Worm (Caenorhabditis elegans) whole organism, early embryonic: ENCODE results near the gene rpi-2.
A peak's percentile ranks its signal among the peaks of the same experiment; 100 is the strongest.

Experiments
- B0310.2 ChIP-seq: sonication (generic microtip); optimal IDR thresholded peaks from 2 replicates; lab custom pipeline; 2016; ENCODE audit warnings: mild to moderate bottlenecking, missing genetic modification characterization, missing compliant biosample characterization
- F13C5.2 ChIP-seq: sonication (generic microtip); optimal IDR thresholded peaks from 2 replicates; lab custom pipeline; 2017; ENCODE audit warnings: mild to moderate bottlenecking, missing genetic modification characterization, inconsistent platforms, missing compliant biosample characterization
- aly-1 ChIP-seq: sonication (generic microtip); optimal IDR thresholded peaks from 2 replicates; lab custom pipeline; 2016; ENCODE audit warnings: missing genetic modification characterization, missing compliant biosample characterization
- ama-1 ChIP-seq: fragments of 150-350 bp; optimal IDR thresholded peaks from 2 replicates; lab custom pipeline; 2014
- ceh-13 ChIP-seq: fragments of 200-800 bp; sonication (Bioruptor generic); optimal IDR thresholded peaks from 2 replicates; lab custom pipeline; 2018; ENCODE audit warnings: mild to moderate bottlenecking, missing genetic modification characterization, missing compliant biosample characterization
- ceh-36 ChIP-seq: sonication (generic microtip); optimal IDR thresholded peaks from 2 replicates; lab custom pipeline; 2016; ENCODE audit warnings: missing genetic modification characterization, inconsistent platforms, missing compliant biosample characterization
- ets-7 ChIP-seq: sonication (generic microtip); optimal IDR thresholded peaks from 2 replicates; lab custom pipeline; 2016; ENCODE audit warnings: missing genotype, missing genetic modification characterization, missing compliant biosample characterization
- flt-1 ChIP-seq: fragments of 200-800 bp; sonication (Bioruptor generic); IDR thresholded peaks from 2 replicates; pipeline ENCODE4 v1.3.6; 2022; ENCODE audit warnings: missing genetic modification characterization, missing compliant biosample characterization
- hmbx-1 ChIP-seq: sonication (generic microtip); optimal IDR thresholded peaks from 2 replicates; lab custom pipeline; 2016; ENCODE audit warnings: mild to moderate bottlenecking, missing genetic modification characterization, missing compliant biosample characterization
- hmg-4 ChIP-seq: fragments of 200-800 bp; sonication (Bioruptor generic); optimal IDR thresholded peaks from 2 replicates; lab custom pipeline; 2018; ENCODE audit warnings: mild to moderate bottlenecking, missing genetic modification characterization, missing compliant biosample characterization
- hnd-1 ChIP-seq: sonication (generic microtip); optimal IDR thresholded peaks from 2 replicates; lab custom pipeline; 2016; ENCODE audit warnings: missing genetic modification characterization, missing compliant biosample characterization
- pes-1 ChIP-seq: fragments of 200-800 bp; sonication (Bioruptor generic); IDR thresholded peaks from 2 replicates; pipeline ENCODE4 v1.3.6; 2022; ENCODE audit warnings: missing genetic modification reagents, missing genetic modification characterization, missing compliant biosample characterization
- scrt-1 ChIP-seq: fragments of 200-800 bp; sonication (Bioruptor generic); IDR thresholded peaks from 2 replicates; pipeline ENCODE4 v1.3.6; 2022; ENCODE audit warnings: missing genetic modification characterization, missing compliant biosample characterization
- sea-1 ChIP-seq: fragments of 200-800 bp; sonication (Bioruptor generic); conservative IDR thresholded peaks from 2 replicates; pipeline ENCODE4 v1.3.6; 2022; ENCODE audit warnings: missing genetic modification characterization, missing compliant biosample characterization
- tbx-11 ChIP-seq: fragments of 200-800 bp; sonication (Bioruptor generic); IDR thresholded peaks from 2 replicates; pipeline ENCODE4 v1.3.6; 2022; ENCODE audit warnings: missing genetic modification characterization, missing compliant biosample characterization
- tbx-37 ChIP-seq: fragments of 200-800 bp; sonication (Bioruptor generic); conservative IDR thresholded peaks from 2 replicates; pipeline ENCODE4 v1.3.6; 2022; ENCODE audit warnings: missing genetic modification reagents, missing genetic modification characterization, missing compliant biosample characterization
- tra-4 ChIP-seq: sonication (generic microtip); optimal IDR thresholded peaks from 2 replicates; lab custom pipeline; 2017; ENCODE audit warnings: missing genetic modification characterization, missing compliant biosample characterization

The rpi-2 gene

DNA sequence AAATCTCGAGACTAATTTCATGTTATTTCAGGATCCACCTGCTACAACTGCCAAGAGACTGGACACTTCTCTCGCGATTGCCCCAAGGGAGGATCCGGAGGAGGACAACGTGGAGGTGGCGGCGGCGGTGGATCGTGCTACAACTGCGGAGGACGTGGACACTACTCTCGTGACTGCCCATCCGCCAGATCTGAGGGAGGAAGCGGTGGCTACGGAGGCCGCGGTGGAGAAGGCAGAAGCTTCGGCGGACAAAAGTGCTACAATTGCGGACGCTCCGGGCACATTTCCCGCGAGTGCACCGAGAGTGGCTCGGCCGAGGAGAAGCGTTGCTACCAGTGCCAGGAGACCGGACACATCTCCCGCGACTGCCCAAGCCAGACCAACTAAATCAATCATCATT lies 527 bp upstream of the rpi-2 start:
- no peak for TF ChIP-seq F13C5.2 (tag; lab: Kevin White, UChicago)
- TF ChIP-seq hnd-1 (tag; lab: Kevin White, UChicago): no peak
- no peak for TF ChIP-seq ama-1 (lab: Kevin White, UChicago)
- no peak for TF ChIP-seq aly-1
- TF ChIP-seq pes-1 (GFP tag; lab: Robert Waterston, UW): no peak
- TF ChIP-seq hmbx-1 (tag; lab: Kevin White, UChicago): no peak
- TF ChIP-seq sea-1 (GFP tag; lab: Robert Waterston, UW): no peak
- no peak for TF ChIP-seq tbx-11 (GFP tag; lab: Robert Waterston, UW)
- TF ChIP-seq hmg-4 (GFP tag; lab: Kevin White, UChicago): no peak

DNA sequence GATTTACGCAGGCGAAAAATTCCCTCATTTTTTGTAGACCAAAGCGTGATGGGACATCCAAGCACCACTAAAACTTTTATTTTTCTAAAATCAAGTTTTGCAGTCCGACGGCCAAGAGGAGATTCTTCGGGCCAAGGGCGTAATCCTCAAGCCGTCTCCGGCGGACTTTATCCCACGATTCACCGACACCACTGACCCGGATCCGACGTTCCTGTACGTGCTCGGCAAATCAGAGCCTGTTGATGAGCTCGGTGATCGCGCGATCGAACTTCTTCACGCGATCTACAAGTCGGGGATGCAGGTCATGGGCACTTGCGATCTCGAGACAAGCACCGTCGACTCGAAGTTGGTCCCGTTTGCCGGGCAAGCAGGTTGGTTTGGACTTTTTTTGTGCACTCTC lies 2.6 kb downstream of the rpi-2 start:
- no peak for TF ChIP-seq ceh-13 (GFP tag; lab: Kevin White, UChicago)
- no peak for TF ChIP-seq B0310.2 (tag; lab: Kevin White, UChicago)
- TF ChIP-seq F13C5.2 (tag; lab: Kevin White, UChicago): no peak
- TF ChIP-seq pes-1 (GFP tag; lab: Robert Waterston, UW): no peak
- no peak for TF ChIP-seq sea-1 (GFP tag; lab: Robert Waterston, UW)

DNA sequence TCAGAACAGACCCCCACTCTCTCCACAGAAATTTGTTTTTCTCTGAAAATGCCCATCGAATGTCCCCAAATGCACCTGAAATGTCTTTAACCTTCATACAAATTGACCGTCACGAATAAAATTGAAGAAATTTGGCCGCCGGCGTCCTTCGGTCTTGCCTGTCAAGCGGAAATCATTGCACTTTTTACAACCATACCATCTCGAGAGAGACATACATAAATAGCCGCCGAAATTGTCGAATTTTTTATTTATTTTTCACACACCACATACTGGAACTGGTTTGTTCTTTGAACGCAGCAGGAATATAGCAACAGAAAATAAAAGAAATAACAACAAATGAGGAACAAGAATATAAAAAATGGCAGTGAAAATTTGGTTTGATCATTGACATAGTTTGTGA lies 4.6 kb downstream of the rpi-2 start:
- TF ChIP-seq F13C5.2 (tag; lab: Kevin White, UChicago): no peak
- no peak for TF ChIP-seq aly-1
- no peak for TF ChIP-seq ceh-36 (tag; lab: Kevin White, UChicago)
- no peak for TF ChIP-seq hmg-4 (GFP tag; lab: Kevin White, UChicago)
- TF ChIP-seq tbx-37: no peak
- TF ChIP-seq pes-1 (GFP tag; lab: Robert Waterston, UW): no peak
- TF ChIP-seq flt-1 (GFP tag; lab: Robert Waterston, UW): no peak
- no peak for TF ChIP-seq scrt-1 (GFP tag; lab: Robert Waterston, UW)
- no peak for TF ChIP-seq tra-4 (tag; lab: Kevin White, UChicago)
- no peak for TF ChIP-seq sea-1 (GFP tag; lab: Robert Waterston, UW)
- TF ChIP-seq ets-7 (tag; lab: Kevin White, UChicago): no peak
- TF ChIP-seq hnd-1 (tag; lab: Kevin White, UChicago): no peak
- no peak for TF ChIP-seq ceh-13 (GFP tag; lab: Kevin White, UChicago)
- TF ChIP-seq B0310.2 (tag; lab: Kevin White, UChicago): no peak
- no peak for TF ChIP-seq tbx-11 (GFP tag; lab: Robert Waterston, UW)
- TF ChIP-seq ama-1 (lab: Kevin White, UChicago): no peak
- TF ChIP-seq hmbx-1 (tag; lab: Kevin White, UChicago): no peak

DNA sequence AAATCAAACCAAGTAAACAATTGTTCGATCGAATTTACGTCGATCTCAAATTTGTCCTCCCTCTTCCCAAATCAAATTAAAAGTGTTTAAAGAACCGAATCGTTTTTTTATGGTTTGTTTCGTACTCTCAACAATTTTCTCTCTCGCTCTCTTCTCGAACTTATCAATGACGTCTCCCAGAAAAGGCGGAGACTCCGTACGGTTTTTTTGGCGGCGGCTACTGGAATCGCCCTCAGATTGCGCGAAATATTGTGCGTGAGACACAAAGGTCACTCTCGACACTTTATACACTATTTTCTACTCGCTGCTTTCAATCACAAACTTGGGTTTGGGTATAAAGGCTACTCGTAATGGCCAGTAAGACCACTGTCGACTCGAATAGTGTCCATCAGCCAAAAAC lies 9.4 kb downstream of the rpi-2 start, which contains the start of gene epic-2:
epic-2 (plus strand) TSS at position 317 of the 400 bp plus-strand sequence.
- no peak for TF ChIP-seq hnd-1 (tag; lab: Kevin White, UChicago)
- no peak for TF ChIP-seq sea-1 (GFP tag; lab: Robert Waterston, UW)
- no peak for TF ChIP-seq scrt-1 (GFP tag; lab: Robert Waterston, UW)
- no peak for TF ChIP-seq ceh-13 (GFP tag; lab: Kevin White, UChicago)
- no peak for TF ChIP-seq aly-1

DNA sequence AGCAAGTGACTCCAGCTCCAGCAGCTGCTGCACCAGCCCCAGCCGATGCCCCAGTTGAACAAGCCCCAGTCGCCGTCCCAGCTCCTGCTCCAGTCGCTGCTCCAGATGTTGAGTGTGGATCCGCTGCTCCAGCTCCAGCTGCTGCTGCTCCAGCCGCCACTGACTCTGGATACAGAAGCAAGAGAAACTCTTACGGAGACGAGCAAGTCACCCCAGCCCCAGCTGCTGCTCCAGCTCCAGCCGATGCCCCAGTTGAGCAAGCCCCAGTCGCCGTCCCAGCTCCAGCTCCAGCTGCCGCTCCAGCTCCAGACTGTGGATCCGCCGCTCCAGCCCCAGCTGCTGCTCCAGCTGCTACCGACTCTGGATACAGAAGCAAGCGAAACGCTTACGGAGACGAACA lies 10.5 kb downstream of the rpi-2 start:
- TF ChIP-seq aly-1 (no peak), flt-1 (GFP tag; lab: Robert Waterston, UW) (peak; percentile 43; the same call in 1 of the 2 replicates), tra-4 (tag; lab: Kevin White, UChicago) (no peak), ets-7 (tag; lab: Kevin White, UChicago) (no peak), hmg-4 (GFP tag; lab: Kevin White, UChicago) (no peak), hmbx-1 (tag; lab: Kevin White, UChicago) (no peak)

DNA sequence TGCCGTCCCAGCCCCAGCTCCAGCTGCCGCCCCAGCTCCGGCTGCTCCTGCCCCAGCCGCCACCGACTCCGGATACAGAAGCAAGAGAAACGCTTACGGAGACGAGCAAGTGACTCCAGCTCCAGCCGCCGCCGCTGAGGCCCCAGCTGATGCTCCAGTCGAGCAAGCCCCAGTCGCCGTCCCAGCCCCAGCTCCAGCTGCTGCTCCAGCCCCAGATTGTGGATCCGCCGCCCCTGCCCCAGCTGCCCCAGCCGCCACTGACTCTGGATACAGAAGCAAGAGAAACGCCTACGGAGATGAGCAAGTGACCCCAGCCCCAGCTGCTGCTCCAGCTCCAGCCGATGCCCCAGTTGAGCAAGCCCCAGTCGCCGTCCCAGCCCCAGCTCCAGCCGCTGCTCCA lies 11.4 kb downstream of the rpi-2 start:
- TF ChIP-seq pes-1 (GFP tag; lab: Robert Waterston, UW): peak; percentile 48; the same call in 1 of the 2 replicates

DNA sequence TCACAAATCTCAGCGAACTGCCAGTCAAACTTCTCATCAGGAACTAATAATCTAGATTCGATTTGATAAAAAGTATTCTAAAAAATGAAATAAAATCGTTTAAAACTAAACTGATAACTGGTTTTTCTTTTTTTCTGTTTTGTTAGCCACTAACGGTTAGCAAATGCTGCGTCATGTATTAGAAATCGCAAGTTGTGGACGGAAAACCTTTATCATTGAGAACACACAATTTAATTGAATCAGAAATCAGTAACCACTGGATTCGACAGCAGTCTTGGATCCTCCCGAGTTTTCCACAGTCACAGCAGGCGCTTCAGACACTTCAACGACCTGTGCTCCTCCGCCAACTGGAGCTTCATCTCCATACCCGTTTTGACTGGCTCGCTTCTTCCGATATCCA lies 11.9 kb downstream of the rpi-2 start:
- TF ChIP-seq tbx-37 (no peak), F13C5.2 (tag; lab: Kevin White, UChicago) (no peak), ama-1 (lab: Kevin White, UChicago) (no peak), B0310.2 (tag; lab: Kevin White, UChicago) (no peak), tbx-11 (GFP tag; lab: Robert Waterston, UW) (no peak), tra-4 (tag; lab: Kevin White, UChicago) (no peak), ets-7 (tag; lab: Kevin White, UChicago) (no peak), hmg-4 (GFP tag; lab: Kevin White, UChicago) (no peak), aly-1 (no peak), hmbx-1 (tag; lab: Kevin White, UChicago) (no peak), hnd-1 (tag; lab: Kevin White, UChicago) (no peak), scrt-1 (GFP tag; lab: Robert Waterston, UW) (no peak), flt-1 (GFP tag; lab: Robert Waterston, UW) (no peak), ceh-13 (GFP tag; lab: Kevin White, UChicago) (no peak)

DNA sequence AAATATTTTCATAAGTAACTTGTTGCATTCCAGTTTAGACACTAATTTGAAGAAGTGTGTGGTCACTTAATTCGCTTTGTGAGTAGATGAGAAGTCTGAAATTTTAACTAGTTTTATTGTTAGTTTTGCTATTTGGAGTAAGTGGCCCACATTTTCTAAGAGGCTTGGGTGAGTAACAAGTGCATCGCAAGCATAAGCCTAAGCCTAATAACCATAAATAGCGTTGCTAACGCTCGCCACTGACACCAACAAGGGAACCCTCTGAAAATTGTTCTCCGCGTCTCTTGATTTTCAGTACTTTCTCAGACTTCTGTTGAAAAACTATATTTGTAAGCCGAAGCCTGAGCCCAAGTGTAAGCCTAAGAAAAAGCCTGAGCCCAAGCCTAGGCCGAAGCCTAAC lies 13.2 kb downstream of the rpi-2 start, which contains the start of gene epic-3:
epic-3 (minus strand) TSS at position 101 of the 400 bp plus-strand sequence.
- TF ChIP-seq ceh-36 (tag; lab: Kevin White, UChicago): no peak
- TF ChIP-seq tbx-11 (GFP tag; lab: Robert Waterston, UW): no peak
- TF ChIP-seq tbx-37: no peak
- no peak for TF ChIP-seq flt-1 (GFP tag; lab: Robert Waterston, UW)
- TF ChIP-seq sea-1 (GFP tag; lab: Robert Waterston, UW): no peak
- no peak for TF ChIP-seq scrt-1 (GFP tag; lab: Robert Waterston, UW)
- no peak for TF ChIP-seq hmg-4 (GFP tag; lab: Kevin White, UChicago)
- TF ChIP-seq ets-7 (tag; lab: Kevin White, UChicago): no peak
- no peak for TF ChIP-seq tra-4 (tag; lab: Kevin White, UChicago)
